Fruit fly (Drosophila melanogaster) whole organism, embryonic: ENCODE data around the gene CG44040.

Source experiments
- B-H2 ChIP-seq: fragments of 200-800 bp; sonication (Bioruptor generic); optimal IDR thresholded peaks from 2 replicates; lab custom pipeline; 2018; ENCODE audit warnings: missing biosample characterization, mild to moderate bottlenecking, missing genetic modification characterization
- Bgb ChIP-seq: fragments of 200-800 bp; sonication (Bioruptor generic); IDR thresholded peaks from 2 replicates; pipeline ENCODE4 v1.3.6; 2022; ENCODE audit warnings: missing biosample characterization, missing genetic modification characterization; ENCODE audit not compliant: partially characterized antibody
- C15 ChIP-seq: fragments of 200-800 bp; sonication (Bioruptor generic); IDR thresholded peaks from 3 replicates; pipeline ENCODE4 v1.3.6; 2022; ENCODE audit warnings: missing biosample characterization, missing genetic modification characterization
- CG11398 ChIP-seq: fragments of 200-800 bp; sonication (Bioruptor generic); optimal IDR thresholded peaks from 2 replicates; lab custom pipeline; 2016; ENCODE audit warnings: missing biosample characterization, missing genetic modification characterization
- CG12236 ChIP-seq: fragments of 200-800 bp; sonication (Bioruptor generic); optimal IDR thresholded peaks from 2 replicates; lab custom pipeline; 2016; ENCODE audit warnings: missing biosample characterization, missing genetic modification characterization
- CG12659 ChIP-seq: fragments of 200-800 bp; sonication (Bioruptor generic); optimal IDR thresholded peaks from 3 replicates; lab custom pipeline; 2017; ENCODE audit warnings: mild to moderate bottlenecking, missing biosample characterization, missing genetic modification reagents, missing genetic modification characterization
- CG13775 ChIP-seq: fragments of 200-800 bp; sonication (Bioruptor generic); optimal IDR thresholded peaks from 3 replicates; lab custom pipeline; 2017; ENCODE audit warnings: missing biosample characterization, mild to moderate bottlenecking, missing genetic modification characterization
- CG14014 ChIP-seq: fragments of 200-800 bp; sonication (Bioruptor generic); IDR thresholded peaks from 2 replicates; pipeline ENCODE4 v1.3.6; 2022; ENCODE audit warnings: missing biosample characterization, missing genetic modification characterization
- CG15073 ChIP-seq: fragments of 200-800 bp; sonication (Bioruptor generic); optimal IDR thresholded peaks from 2 replicates; lab custom pipeline; 2016; ENCODE audit warnings: missing biosample characterization, missing genetic modification characterization
- CG1603 ChIP-seq: fragments of 200-800 bp; sonication (Bioruptor generic); optimal IDR thresholded peaks from 2 replicates; lab custom pipeline; 2019; ENCODE audit warnings: missing biosample characterization, mild to moderate bottlenecking, missing genetic modification characterization, moderate library complexity
- CG16813 ChIP-seq: fragments of 200-800 bp; sonication (Bioruptor generic); IDR thresholded peaks from 3 replicates; pipeline ENCODE4 v1.3.6; 2022; ENCODE audit warnings: missing biosample characterization, missing genetic modification characterization; ENCODE audit not compliant: partially characterized antibody
- CG18764 ChIP-seq: fragments of 200-800 bp; sonication (Bioruptor generic); optimal IDR thresholded peaks from 3 replicates; lab custom pipeline; 2016; ENCODE audit warnings: missing biosample characterization, missing genetic modification characterization
- CG2712 ChIP-seq: fragments of 200-800 bp; optimal IDR thresholded peaks from 3 replicates; lab custom pipeline; 2019; ENCODE audit warnings: missing biosample characterization, mild to moderate bottlenecking, missing genetic modification characterization, moderate library complexity
- CG4360 ChIP-seq: fragments of 200-800 bp; sonication (Bioruptor generic); IDR thresholded peaks from 2 replicates; pipeline ENCODE4 v1.3.6; 2022; ENCODE audit warnings: missing biosample characterization, missing genetic modification characterization
- CG4707 ChIP-seq: fragments of 200-800 bp; sonication (Bioruptor generic); optimal IDR thresholded peaks from 2 replicates; lab custom pipeline; 2018; ENCODE audit warnings: missing biosample characterization, mild to moderate bottlenecking, missing genetic modification characterization, moderate library complexity
- CG8290 ChIP-seq, 3 experiments: fragments of 200-800 bp; sonication (Bioruptor generic); optimal IDR thresholded peaks; 2 replicates each; lab custom pipeline; 2016 to 2019; ENCODE audit warnings: missing biosample characterization in 3 of 3, missing genetic modification characterization in 3 of 3, mild to moderate bottlenecking in 2 of 3, moderate library complexity in 1 of 3
- CHES-1-like ChIP-seq: fragments of 200-800 bp; sonication (Bioruptor generic); optimal IDR thresholded peaks from 2 replicates; lab custom pipeline; 2016; ENCODE audit warnings: missing biosample characterization, missing genetic modification characterization
- Deaf1 ChIP-seq: fragments of 200-800 bp; optimal IDR thresholded peaks from 3 replicates; lab custom pipeline; 2019; ENCODE audit warnings: missing biosample characterization, mild to moderate bottlenecking, missing genetic modification characterization, moderate library complexity
- Doc2 ChIP-seq: fragments of 200-800 bp; sonication (Bioruptor generic); IDR thresholded peaks from 2 replicates; pipeline ENCODE4 v1.3.6; 2022; ENCODE audit warnings: missing biosample characterization, missing genetic modification characterization
- Drgx ChIP-seq: fragments of 200-800 bp; sonication (Bioruptor generic); IDR thresholded peaks from 2 replicates; pipeline ENCODE4 v1.3.6; 2022; ENCODE audit warnings: missing biosample characterization, missing genetic modification characterization
- Gsc ChIP-seq: fragments of 200-800 bp; sonication (Bioruptor generic); IDR thresholded peaks from 2 replicates; pipeline ENCODE4 v1.3.6; 2022; ENCODE audit warnings: missing biosample characterization, missing genetic modification characterization
- HLH4C ChIP-seq: fragments of 200-800 bp; sonication (Bioruptor generic); IDR thresholded peaks from 3 replicates; pipeline ENCODE4 v1.3.6; 2022; ENCODE audit warnings: missing biosample characterization, missing genetic modification characterization; ENCODE audit not compliant: partially characterized antibody
- HLH54F ChIP-seq: fragments of 200-800 bp; sonication (Bioruptor generic); optimal IDR thresholded peaks from 3 replicates; lab custom pipeline; 2016; ENCODE audit warnings: missing biosample characterization, missing genetic modification characterization
- Hmx ChIP-seq: fragments of 200-800 bp; sonication (Bioruptor generic); optimal IDR thresholded peaks from 2 replicates; lab custom pipeline; 2016; ENCODE audit warnings: missing biosample characterization, missing genetic modification characterization
- NK7.1 ChIP-seq: fragments of 200-800 bp; sonication (Bioruptor generic); optimal IDR thresholded peaks from 3 replicates; lab custom pipeline; 2016; ENCODE audit warnings: missing biosample characterization, missing genetic modification characterization
- Nf-YA ChIP-seq: fragments of 200-800 bp; sonication (Bioruptor generic); IDR thresholded peaks from 2 replicates; pipeline ENCODE4 v1.3.6; 2022; ENCODE audit warnings: missing biosample characterization, missing genetic modification characterization
- Opbp ChIP-seq: fragments of 200-800 bp; sonication (Bioruptor generic); IDR thresholded peaks from 3 replicates; pipeline ENCODE4 v1.3.6; 2022; ENCODE audit warnings: missing biosample characterization, missing genetic modification characterization; ENCODE audit not compliant: partially characterized antibody
- Ravus ChIP-seq: fragments of 200-800 bp; sonication (Bioruptor generic); IDR thresholded peaks from 2 replicates; pipeline ENCODE4 v1.3.6; 2022; ENCODE audit warnings: missing biosample characterization, missing genetic modification characterization
- ac ChIP-seq: fragments of 200-800 bp; sonication (Bioruptor generic); optimal IDR thresholded peaks from 3 replicates; lab custom pipeline; 2017; ENCODE audit warnings: missing biosample characterization, mild to moderate bottlenecking, missing genetic modification characterization
- amos ChIP-seq: fragments of 200-800 bp; sonication (Bioruptor generic); IDR thresholded peaks from 2 replicates; pipeline ENCODE4 v1.3.6; 2022; ENCODE audit warnings: missing biosample characterization, missing genetic modification characterization; ENCODE audit not compliant: partially characterized antibody
- az2 ChIP-seq: fragments of 200-800 bp; sonication (Bioruptor generic); optimal IDR thresholded peaks from 3 replicates; lab custom pipeline; 2016; ENCODE audit warnings: missing biosample characterization, missing genetic modification characterization
- chm ChIP-seq: fragments of 200-800 bp; sonication (Bioruptor generic); IDR thresholded peaks from 2 replicates; pipeline ENCODE4 v1.3.6; 2022; ENCODE audit warnings: missing biosample characterization, missing genetic modification characterization
- dpn ChIP-seq, 2 experiments: fragments of 200-800 bp; sonication (Bioruptor generic); optimal IDR thresholded peaks; 3 replicates each; lab custom pipeline; 2016; ENCODE audit warnings: missing biosample characterization in 2 of 2, missing genetic modification characterization in 2 of 2
- her ChIP-seq: fragments of 200-800 bp; sonication (Bioruptor generic); optimal IDR thresholded peaks from 2 replicates; lab custom pipeline; 2016; ENCODE audit warnings: missing biosample characterization, missing genetic modification characterization
- jumu ChIP-seq: fragments of 200-800 bp; sonication (Bioruptor generic); optimal IDR thresholded peaks from 3 replicates; lab custom pipeline; 2016; ENCODE audit warnings: missing biosample characterization, missing genetic modification characterization
- kay ChIP-seq: fragments of 200-800 bp; sonication (Bioruptor generic); optimal IDR thresholded peaks from 2 replicates; lab custom pipeline; 2016; ENCODE audit warnings: missing biosample characterization, missing genetic modification characterization
- lilli ChIP-seq: fragments of 200-800 bp; sonication (Bioruptor generic); optimal IDR thresholded peaks from 3 replicates; lab custom pipeline; 2016; ENCODE audit warnings: missing biosample characterization, missing genetic modification characterization
- ro ChIP-seq: fragments of 200-800 bp; sonication (Bioruptor generic); IDR thresholded peaks from 2 replicates; pipeline ENCODE4 v1.3.6; 2022; ENCODE audit warnings: missing biosample characterization, missing genetic modification characterization
- run ChIP-seq: fragments of 200-800 bp; sonication (Bioruptor generic); optimal IDR thresholded peaks from 3 replicates; lab custom pipeline; 2018; ENCODE audit warnings: missing biosample characterization, mild to moderate bottlenecking, missing genetic modification characterization
- salm ChIP-seq: fragments of 200-800 bp; sonication (Bioruptor generic); optimal IDR thresholded peaks from 2 replicates; lab custom pipeline; 2018; ENCODE audit warnings: missing biosample characterization, mild to moderate bottlenecking, missing genetic modification characterization
- sd ChIP-seq: fragments of 200-800 bp; sonication (Bioruptor generic); optimal IDR thresholded peaks from 3 replicates; lab custom pipeline; 2018; ENCODE audit warnings: missing biosample characterization, mild to moderate bottlenecking, missing genetic modification characterization, moderate library complexity
- shn ChIP-seq: fragments of 200-800 bp; sonication (Bioruptor generic); optimal IDR thresholded peaks from 3 replicates; lab custom pipeline; 2016; ENCODE audit warnings: missing biosample characterization, missing genetic modification characterization
- sna ChIP-seq: fragments of 200-800 bp; sonication (Bioruptor generic); IDR thresholded peaks from 2 replicates; pipeline ENCODE4 v1.3.6; 2022; ENCODE audit warnings: missing biosample characterization, missing genetic modification characterization; ENCODE audit not compliant: partially characterized antibody
- so ChIP-seq: fragments of 200-800 bp; sonication (Bioruptor generic); IDR thresholded peaks from 3 replicates; pipeline ENCODE4 v1.3.6; 2022; ENCODE audit warnings: missing biosample characterization, missing genetic modification characterization
- sug ChIP-seq: fragments of 200-800 bp; optimal IDR thresholded peaks from 2 replicates; lab custom pipeline; 2019; ENCODE audit warnings: missing biosample characterization, mild to moderate bottlenecking, missing genetic modification characterization, moderate library complexity
- tap ChIP-seq: fragments of 200-800 bp; optimal IDR thresholded peaks from 3 replicates; lab custom pipeline; 2019; ENCODE audit warnings: missing biosample characterization, mild to moderate bottlenecking, missing genetic modification characterization, moderate library complexity
- unpg ChIP-seq: fragments of 200-800 bp; sonication (Bioruptor generic); optimal IDR thresholded peaks from 3 replicates; lab custom pipeline; 2018; ENCODE audit warnings: missing biosample characterization, mild to moderate bottlenecking, missing genetic modification characterization, moderate library complexity
- usp ChIP-seq: fragments of >200 bp; optimal IDR thresholded peaks from 2 replicates; lab custom pipeline; 2017; ENCODE audit warnings: missing biosample characterization, missing genetic modification characterization
- zen2 ChIP-seq: fragments of 200-800 bp; sonication (Bioruptor generic); IDR thresholded peaks from 3 replicates; pipeline ENCODE4 v1.3.6; 2022; ENCODE audit warnings: missing biosample characterization, missing genetic modification characterization; ENCODE audit not compliant: partially characterized antibody

CG44040 gene

DNA sequence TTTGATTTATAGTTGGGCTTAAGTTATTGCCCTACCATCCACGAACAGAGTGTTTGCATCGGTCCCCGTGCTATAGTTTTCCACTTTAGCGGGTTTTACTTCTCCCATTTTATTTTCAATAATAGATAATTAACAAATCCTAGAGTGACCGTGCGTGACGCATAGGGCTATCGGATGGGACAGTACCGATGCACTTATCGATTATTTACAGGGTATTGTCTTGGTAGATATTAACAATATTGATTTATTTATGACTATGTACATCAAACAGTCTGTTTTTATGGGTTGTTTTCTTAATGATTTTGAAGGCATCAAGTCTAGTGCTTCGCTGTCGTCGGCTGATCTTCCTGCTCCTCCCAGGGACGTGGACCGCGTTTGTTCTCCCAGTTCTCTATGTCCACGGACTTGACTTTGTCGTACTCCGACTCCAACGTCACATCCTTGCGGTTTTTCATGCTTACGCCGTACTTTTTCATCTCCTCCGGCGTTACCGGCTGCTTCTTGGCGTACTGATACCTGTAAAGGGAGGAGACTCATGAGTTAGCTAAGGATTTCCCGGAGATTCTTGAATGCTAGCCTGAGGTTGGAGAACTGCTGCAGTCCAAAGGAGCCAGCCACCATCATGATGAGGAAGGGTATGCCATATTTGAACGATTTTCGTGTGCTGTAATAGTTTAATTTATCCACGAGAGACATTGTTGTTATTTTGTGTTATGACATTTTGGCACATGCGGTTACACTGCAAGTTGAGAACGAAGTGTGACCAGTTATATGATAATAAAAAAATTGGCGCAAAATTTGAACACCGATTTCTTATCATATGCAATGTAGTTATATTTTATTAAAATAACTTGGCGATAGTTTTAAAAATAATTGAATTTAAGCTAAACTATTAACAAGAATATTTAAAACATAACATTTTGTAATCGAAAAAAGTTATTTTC lies 42.0 kb upstream of the CG44040 start, which contains the start of the genes MRG15 and Tm1 (continued):
- peak; percentile 68 for TF ChIP-seq HLH4C (GFP tag; lab: Robert Waterston, UW)
- TF ChIP-seq Gsc = no peak
- no peak for TF ChIP-seq CHES-1-like
- peak; percentile 32 for TF ChIP-seq lilli
- TF ChIP-seq amos (GFP tag; lab: Robert Waterston, UW) = peak; percentile 74; the same call in 1 of the 2 replicates
- TF ChIP-seq Bgb (GFP tag; lab: Robert Waterston, UW) = peak; percentile 71
- no peak for TF ChIP-seq ro (GFP tag; lab: Robert Waterston, UW)
- TF ChIP-seq jumu (GFP tag; lab: Kevin White, UChicago) = peak; percentile 27
- no peak for TF ChIP-seq CG4707 (GFP tag; lab: Kevin White, UChicago)
- TF ChIP-seq B-H2 (GFP tag; lab: Kevin White, UChicago) = no peak
- TF ChIP-seq tap = no peak
- peak; percentile 23 for TF ChIP-seq CG13775 (GFP tag; lab: Kevin White, UChicago)
- no peak for TF ChIP-seq chm (GFP tag; lab: Robert Waterston, UW)
- peak; percentile 10 for TF ChIP-seq sug (tag; lab: Kevin White, UChicago)
- no peak for TF ChIP-seq shn
- TF ChIP-seq CG15073 (GFP tag; lab: Kevin White, UChicago) = no peak
- TF ChIP-seq sd (tag; lab: Kevin White, UChicago) = no peak
- TF ChIP-seq CG2712 = no peak
- no peak for TF ChIP-seq salm (tag; lab: Kevin White, UChicago)
- TF ChIP-seq CG14014 = no peak
- no peak for TF ChIP-seq unpg (GFP tag; lab: Kevin White, UChicago)
- no peak for TF ChIP-seq so (GFP tag; lab: Robert Waterston, UW)
- peak; percentile 65 for TF ChIP-seq CG16813
- TF ChIP-seq CG4360 (GFP tag; lab: Robert Waterston, UW) = no peak
- no peak for TF ChIP-seq az2 (GFP tag; lab: Kevin White, UChicago)
- TF ChIP-seq CG11398 (GFP tag; lab: Kevin White, UChicago) = no peak
- TF ChIP-seq Drgx (GFP tag; lab: Robert Waterston, UW) = no peak
- TF ChIP-seq her (GFP tag; lab: Kevin White, UChicago) = no peak
- TF ChIP-seq HLH54F (GFP tag; lab: Kevin White, UChicago) = peak; percentile 1
- no peak for TF ChIP-seq ac
- peak; percentile 37 for TF ChIP-seq sna (GFP tag; lab: Robert Waterston, UW)
- TF ChIP-seq zen2 (GFP tag; lab: Robert Waterston, UW) = peak; percentile 63; the same call in 1 of the 3 replicates
- no peak for TF ChIP-seq CG8290 (GFP tag; optimal IDR thresholded peaks at IDR 0.05; lab: Kevin White, UChicago)
- TF ChIP-seq CG8290 (tag; optimal IDR thresholded peaks at IDR 0.05; lab: Kevin White, UChicago) = peak in 1 of 2 experiments; percentile 30
- no peak for TF ChIP-seq NK7.1 (GFP tag; lab: Kevin White, UChicago)
- TF ChIP-seq usp = no peak
- TF ChIP-seq CG1603 = peak; percentile 55
- TF ChIP-seq Doc2 (GFP tag; lab: Robert Waterston, UW) = no peak
- TF ChIP-seq CG12236 (GFP tag; lab: Kevin White, UChicago) = no peak
- TF ChIP-seq kay (GFP tag; lab: Kevin White, UChicago) = no peak
- no peak for TF ChIP-seq C15 (GFP tag; lab: Robert Waterston, UW)
- no peak for TF ChIP-seq run
- no peak for TF ChIP-seq Deaf1
- TF ChIP-seq Nf-YA = no peak
- TF ChIP-seq CG12659 = peak; percentile 17
- TF ChIP-seq Hmx (GFP tag; lab: Kevin White, UChicago) = no peak
- TF ChIP-seq Opbp = peak; percentile 72; the same call in 2 of the 3 replicates
- no peak for TF ChIP-seq CG18764 (GFP tag; lab: Kevin White, UChicago)
- TF ChIP-seq Ravus (GFP tag; lab: Robert Waterston, UW) = no peak
- peak; percentile 0 to 22 for TF ChIP-seq dpn (GFP tag; optimal IDR thresholded peaks at IDR 0.05; lab: Kevin White, UChicago)
